Fruit fly (Drosophila melanogaster) whole organism, embryonic: ENCODE measurements around the gene CG3117.

Experiments
- Ada2b ChIP-seq: fragments of 200-800 bp; sonication (Bioruptor generic); IDR thresholded peaks from 2 replicates; pipeline ENCODE4 v1.3.6; 2022; ENCODE audit warnings: missing biosample characterization, missing genetic modification characterization
- B-H2 ChIP-seq: fragments of 200-800 bp; sonication (Bioruptor generic); optimal IDR thresholded peaks from 2 replicates; lab custom pipeline; 2018; ENCODE audit warnings: missing biosample characterization, mild to moderate bottlenecking, missing genetic modification characterization
- Bteb2 ChIP-seq: fragments of 200-800 bp; sonication (Bioruptor generic); optimal IDR thresholded peaks from 2 replicates; lab custom pipeline; 2016; ENCODE audit warnings: missing biosample characterization, missing genetic modification characterization
- CG10366 ChIP-seq: fragments of 200-800 bp; sonication (Bioruptor generic); IDR thresholded peaks from 2 replicates; pipeline ENCODE4 v1.3.6; 2022; ENCODE audit warnings: missing biosample characterization, missing genetic modification characterization
- CG10462 ChIP-seq: fragments of 200-800 bp; sonication (Bioruptor generic); optimal IDR thresholded peaks from 2 replicates; lab custom pipeline; 2016; ENCODE audit warnings: missing biosample characterization, missing genetic modification characterization
- CG10565 ChIP-seq: fragments of 200-800 bp; sonication (Bioruptor generic); optimal IDR thresholded peaks from 3 replicates; lab custom pipeline; 2016; ENCODE audit warnings: missing biosample characterization, mild to moderate bottlenecking, missing genetic modification characterization
- CG12104 ChIP-seq: fragments of 200-800 bp; sonication (Bioruptor generic); optimal IDR thresholded peaks from 3 replicates; lab custom pipeline; 2016; ENCODE audit warnings: missing biosample characterization, missing genetic modification characterization
- CG12769 ChIP-seq: fragments of 200-800 bp; sonication (Bioruptor generic); optimal IDR thresholded peaks from 2 replicates; lab custom pipeline; 2019; ENCODE audit warnings: missing biosample characterization, mild to moderate bottlenecking, missing genetic modification characterization, moderate library complexity
- CG17612 ChIP-seq: fragments of 200-800 bp; sonication (Bioruptor generic); IDR thresholded peaks from 2 replicates; pipeline ENCODE4 v1.3.6; 2022; ENCODE audit warnings: missing biosample characterization, missing genetic modification characterization
- CG17912 ChIP-seq: fragments of 200-800 bp; sonication (Bioruptor generic); optimal IDR thresholded peaks from 2 replicates; lab custom pipeline; 2018; ENCODE audit warnings: missing biosample characterization, mild to moderate bottlenecking, missing genetic modification characterization
- CG18476 ChIP-seq: fragments of 200-800 bp; sonication (Bioruptor generic); optimal IDR thresholded peaks from 2 replicates; lab custom pipeline; 2016; ENCODE audit warnings: missing biosample characterization, mild to moderate bottlenecking, missing genetic modification characterization
- CG18619 ChIP-seq: fragments of 200-800 bp; sonication (Bioruptor generic); optimal IDR thresholded peaks from 3 replicates; lab custom pipeline; 2017; ENCODE audit warnings: missing biosample characterization, mild to moderate bottlenecking, missing genetic modification characterization
- CG3163 ChIP-seq: fragments of 200-800 bp; sonication (Bioruptor generic); optimal IDR thresholded peaks from 3 replicates; lab custom pipeline; 2016; ENCODE audit warnings: missing biosample characterization, missing genetic modification characterization
- CG34376 ChIP-seq: fragments of 200-800 bp; sonication (Bioruptor generic); optimal IDR thresholded peaks from 2 replicates; lab custom pipeline; 2018; ENCODE audit warnings: missing biosample characterization, mild to moderate bottlenecking, missing genetic modification characterization
- CG3838 ChIP-seq: fragments of 200-800 bp; sonication (Bioruptor generic); optimal IDR thresholded peaks from 3 replicates; lab custom pipeline; 2016; ENCODE audit warnings: missing biosample characterization, missing genetic modification characterization
- CG4707 ChIP-seq: fragments of 200-800 bp; sonication (Bioruptor generic); optimal IDR thresholded peaks from 2 replicates; lab custom pipeline; 2018; ENCODE audit warnings: missing biosample characterization, mild to moderate bottlenecking, missing genetic modification characterization, moderate library complexity
- CG4820 ChIP-seq: fragments of 200-800 bp; sonication (Bioruptor generic); optimal IDR thresholded peaks from 3 replicates; lab custom pipeline; 2016; ENCODE audit warnings: missing biosample characterization, missing genetic modification characterization
- CG7271 ChIP-seq: fragments of 200-800 bp; sonication (Bioruptor generic); optimal IDR thresholded peaks from 2 replicates; lab custom pipeline; 2018; ENCODE audit warnings: missing biosample characterization, mild to moderate bottlenecking, missing genetic modification characterization, moderate library complexity
- CG7556 ChIP-seq: fragments of 200-800 bp; sonication (Bioruptor generic); optimal IDR thresholded peaks from 2 replicates; lab custom pipeline; 2017; ENCODE audit warnings: missing biosample characterization, mild to moderate bottlenecking, missing genetic modification characterization
- CG7839 ChIP-seq: fragments of 200-800 bp; sonication (Bioruptor generic); optimal IDR thresholded peaks from 3 replicates; lab custom pipeline; 2018; ENCODE audit warnings: missing biosample characterization, mild to moderate bottlenecking, missing genetic modification characterization, moderate library complexity
- CG8478 ChIP-seq: fragments of >200 bp; optimal IDR thresholded peaks from 2 replicates; lab custom pipeline; 2018
- CHES-1-like ChIP-seq: fragments of 200-800 bp; sonication (Bioruptor generic); optimal IDR thresholded peaks from 2 replicates; lab custom pipeline; 2016; ENCODE audit warnings: missing biosample characterization, missing genetic modification characterization
- CkIIα-i1 ChIP-seq: fragments of 200-800 bp; sonication (Bioruptor generic); IDR thresholded peaks from 2 replicates; pipeline ENCODE4 v1.3.6; 2022; ENCODE audit warnings: missing biosample characterization, missing genetic modification characterization
- Dll ChIP-seq: fragments of 200-800 bp; sonication (Bioruptor generic); IDR thresholded peaks from 4 replicates; pipeline ENCODE4 v1.3.6; 2022; ENCODE audit warnings: missing biosample characterization, missing genetic modification characterization; ENCODE audit not compliant: partially characterized antibody
- Fer1 ChIP-seq: fragments of 200-800 bp; sonication (Bioruptor generic); optimal IDR thresholded peaks from 2 replicates; lab custom pipeline; 2017; ENCODE audit warnings: missing biosample characterization, mild to moderate bottlenecking, missing genetic modification characterization
- Hr51 ChIP-seq, 2 experiments: fragments of 200-800 bp; sonication (Bioruptor generic); optimal IDR thresholded peaks; 2 replicates in 1 of 2; 3 replicates in 1 of 2; lab custom pipeline; 2016 to 2018; ENCODE audit warnings: missing biosample characterization in 2 of 2, missing genetic modification characterization in 2 of 2, mild to moderate bottlenecking in 1 of 2, moderate library complexity in 1 of 2
- Hr78 ChIP-seq, 2 experiments: fragments of 200-800 bp in 1 of 2; fragments of >200 bp in 1 of 2; sonication (Bioruptor generic) in 1 of 2; optimal IDR thresholded peaks; 2 replicates each; lab custom pipeline; 2017 to 2019; ENCODE audit warnings: missing biosample characterization in 2 of 2, missing genetic modification characterization in 2 of 2, mild to moderate bottlenecking in 1 of 2, moderate library complexity in 1 of 2
- Scr ChIP-seq: fragments of 200-800 bp; sonication (Bioruptor generic); IDR thresholded peaks from 2 replicates; pipeline ENCODE4 v1.3.6; 2022; ENCODE audit warnings: missing biosample characterization, missing genetic modification characterization; ENCODE audit not compliant: partially characterized antibody
- Xbp1 ChIP-seq: fragments of 200-800 bp; sonication (Bioruptor generic); optimal IDR thresholded peaks from 3 replicates; lab custom pipeline; 2016; ENCODE audit warnings: missing biosample characterization, mild to moderate bottlenecking, missing genetic modification characterization
- ab ChIP-seq: fragments of 200-800 bp; sonication (Bioruptor generic); optimal IDR thresholded peaks from 2 replicates; lab custom pipeline; 2016; ENCODE audit warnings: missing biosample characterization, missing genetic modification characterization
- abd-A ChIP-seq: fragments of 200-800 bp; sonication (Bioruptor generic); optimal IDR thresholded peaks from 3 replicates; lab custom pipeline; 2019; ENCODE audit warnings: missing biosample characterization, mild to moderate bottlenecking, missing genetic modification characterization, moderate library complexity
- al ChIP-seq: fragments of 200-800 bp; sonication (Bioruptor generic); IDR thresholded peaks from 2 replicates; pipeline ENCODE4 v1.3.6; 2022; ENCODE audit warnings: missing biosample characterization, missing genetic modification characterization
- aop ChIP-seq: fragments of 200-800 bp; sonication (Bioruptor generic); IDR thresholded peaks from 2 replicates; pipeline ENCODE4 v1.3.6; 2022; ENCODE audit warnings: missing biosample characterization, missing genetic modification characterization
- bsh ChIP-seq, 2 experiments: fragments of 200-800 bp; sonication (Bioruptor generic); optimal IDR thresholded peaks; 2 replicates each; lab custom pipeline; 2017 to 2018; ENCODE audit warnings: mild to moderate bottlenecking in 2 of 2, missing biosample characterization in 2 of 2, missing genetic modification characterization in 2 of 2, moderate library complexity in 1 of 2
- dpn ChIP-seq, 2 experiments: fragments of 200-800 bp; sonication (Bioruptor generic); optimal IDR thresholded peaks; 3 replicates each; lab custom pipeline; 2016; ENCODE audit warnings: missing biosample characterization in 2 of 2, missing genetic modification characterization in 2 of 2
- en ChIP-seq: fragments of 200-800 bp; sonication (Bioruptor generic); optimal IDR thresholded peaks from 2 replicates; lab custom pipeline; 2016; ENCODE audit warnings: missing biosample characterization, missing genetic modification characterization
- fd102C ChIP-seq: fragments of 200-800 bp; sonication (Bioruptor generic); optimal IDR thresholded peaks from 2 replicates; lab custom pipeline; 2018; ENCODE audit warnings: missing biosample characterization, mild to moderate bottlenecking, missing genetic modification characterization, moderate library complexity
- h ChIP-seq: fragments of >200 bp; optimal IDR thresholded peaks from 2 replicates; lab custom pipeline; 2017
- lola ChIP-seq, 3 experiments: fragments of >200 bp in 2 of 3; fragments of 200-800 bp in 1 of 3; sonication (Bioruptor generic) in 1 of 3; optimal IDR thresholded peaks; 2 replicates each; lab custom pipeline; 2017 to 2019; ENCODE audit warnings: missing biosample characterization in 3 of 3, missing genetic modification characterization in 3 of 3, mild to moderate bottlenecking in 1 of 3, moderate library complexity in 1 of 3
- mam ChIP-seq: fragments of 200-800 bp; sonication (Bioruptor generic); optimal IDR thresholded peaks from 3 replicates; lab custom pipeline; 2016; ENCODE audit warnings: missing biosample characterization, missing genetic modification characterization
- nom ChIP-seq: fragments of 200-800 bp; sonication (Bioruptor generic); optimal IDR thresholded peaks from 2 replicates; lab custom pipeline; 2017; ENCODE audit warnings: missing biosample characterization, missing genetic modification characterization, mild to moderate bottlenecking, moderate library complexity, missing genetic modification reagents
- odd ChIP-seq: fragments of 200-800 bp; sonication (Bioruptor generic); optimal IDR thresholded peaks from 2 replicates; lab custom pipeline; 2017; ENCODE audit warnings: missing biosample characterization, mild to moderate bottlenecking, missing genetic modification characterization
- phol ChIP-seq: fragments of 200-800 bp; sonication (Bioruptor generic); optimal IDR thresholded peaks from 3 replicates; lab custom pipeline; 2018; ENCODE audit warnings: missing biosample characterization, mild to moderate bottlenecking, missing genetic modification characterization, moderate library complexity
- salm ChIP-seq: fragments of 200-800 bp; sonication (Bioruptor generic); optimal IDR thresholded peaks from 2 replicates; lab custom pipeline; 2018; ENCODE audit warnings: missing biosample characterization, mild to moderate bottlenecking, missing genetic modification characterization
- sens-2 ChIP-seq: fragments of 200-800 bp; sonication (Bioruptor generic); IDR thresholded peaks from 2 replicates; pipeline ENCODE4 v1.3.6; 2022; ENCODE audit warnings: missing biosample characterization, missing genetic modification characterization
- shn ChIP-seq: fragments of 200-800 bp; sonication (Bioruptor generic); optimal IDR thresholded peaks from 3 replicates; lab custom pipeline; 2016; ENCODE audit warnings: missing biosample characterization, missing genetic modification characterization
- unc-4 ChIP-seq: fragments of 200-800 bp; sonication (Bioruptor generic); IDR thresholded peaks from 2 replicates; pipeline ENCODE4 v1.3.6; 2022; ENCODE audit warnings: missing biosample characterization, missing genetic modification characterization; ENCODE audit not compliant: partially characterized antibody
- wdn ChIP-seq: fragments of 200-800 bp; sonication (Bioruptor generic); IDR thresholded peaks from 2 replicates; pipeline ENCODE4 v1.3.6; 2022; ENCODE audit warnings: missing biosample characterization, missing genetic modification characterization
- yki ChIP-seq: fragments of >200 bp; optimal IDR thresholded peaks from 3 replicates; lab custom pipeline; 2018
- zen2 ChIP-seq: fragments of 200-800 bp; sonication (Bioruptor generic); IDR thresholded peaks from 3 replicates; pipeline ENCODE4 v1.3.6; 2022; ENCODE audit warnings: missing biosample characterization, missing genetic modification characterization; ENCODE audit not compliant: partially characterized antibody

The CG3117 gene

DNA sequence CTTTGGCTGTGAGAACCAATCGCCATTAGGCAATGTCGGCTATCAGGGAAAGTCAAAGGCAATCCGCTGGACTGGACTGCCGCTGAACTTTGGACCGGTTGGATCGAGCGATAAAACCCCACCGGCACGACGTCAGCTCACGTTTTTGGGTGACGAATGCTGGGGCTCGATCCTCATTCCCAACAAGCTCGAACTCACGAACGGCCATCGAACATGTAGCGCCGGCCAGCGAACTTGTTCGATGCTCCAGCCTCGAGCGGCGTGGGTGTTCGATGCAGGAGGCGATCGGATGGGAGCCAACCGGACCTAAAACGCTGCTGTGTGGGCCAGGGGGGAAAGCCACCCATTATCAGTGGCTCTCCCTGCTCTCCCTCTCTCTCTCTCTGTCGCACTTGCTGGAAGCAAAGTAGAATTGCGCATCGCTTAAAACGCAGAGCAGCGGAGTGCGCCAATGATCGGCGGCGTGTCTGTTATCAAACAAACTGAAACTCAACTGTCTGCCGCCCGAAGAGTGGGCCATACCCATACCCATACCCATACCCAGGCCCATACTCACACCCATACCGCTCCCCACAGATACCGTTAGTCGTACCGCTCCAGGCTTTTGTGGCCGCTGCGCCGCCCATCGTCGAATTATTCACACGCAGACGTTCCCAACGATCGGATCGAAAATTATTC, 42.2 kb downstream of the CG3117 start, which contains the start of gene daw (continued):
- TF ChIP-seq Bteb2 (GFP tag; lab: Kevin White, UChicago) (no peak), al (GFP tag; lab: Robert Waterston, UW) (no peak), CG4707 (no peak), CG18619 (GFP tag; lab: Kevin White, UChicago) (no peak), h (lab: Kevin White, UChicago) (no peak), dpn (GFP tag; optimal IDR thresholded peaks at IDR 0.05; lab: Kevin White, UChicago) (no peak), CG7271 (tag; lab: Kevin White, UChicago) (no peak), CG12769 (peak; percentile 68), phol (tag; lab: Kevin White, UChicago) (no peak), Hr78 (GFP tag; optimal IDR thresholded peaks at IDR 0.05; lab: Kevin White, UChicago) (peak in 1 of 2 experiments; percentile 23), Scr (GFP tag; lab: Robert Waterston, UW) (no peak), ab (no peak), CG7556 (no peak), CG3163 (GFP tag; lab: Kevin White, UChicago) (no peak), zen2 (GFP tag; lab: Robert Waterston, UW) (no peak), B-H2 (GFP tag; lab: Kevin White, UChicago) (no peak), sens-2 (GFP tag; lab: Robert Waterston, UW) (no peak), CG7839 (tag; lab: Kevin White, UChicago) (no peak), unc-4 (GFP tag; lab: Robert Waterston, UW) (no peak), CG10366 (GFP tag; lab: Robert Waterston, UW) (no peak), lola (GFP tag; optimal IDR thresholded peaks at IDR 0.05; lab: Kevin White, UChicago) (no peak), odd (GFP tag; lab: Kevin White, UChicago) (no peak), Dll (GFP tag; lab: Robert Waterston, UW) (no peak), Fer1 (GFP tag; lab: Kevin White, UChicago) (no peak), CG34376 (GFP tag; lab: Kevin White, UChicago) (peak; percentile 85), shn (GFP tag; lab: Kevin White, UChicago) (no peak), CG10565 (GFP tag; lab: Kevin White, UChicago) (no peak), aop (GFP tag; lab: Robert Waterston, UW) (peak; percentile 39; the same call in 1 of the 2 replicates), CG17612 (no peak), fd102C (GFP tag; lab: Kevin White, UChicago) (no peak), mam (GFP tag; lab: Kevin White, UChicago) (no peak), Hr51 (GFP tag; optimal IDR thresholded peaks at IDR 0.05; lab: Kevin White, UChicago) (no peak), en (GFP tag; lab: Kevin White, UChicago) (no peak), Xbp1 (GFP tag; lab: Kevin White, UChicago) (no peak), CG12104 (GFP tag; lab: Kevin White, UChicago) (no peak), CkIIα-i1 (GFP tag; lab: Robert Waterston, UW) (no peak), CG17912 (GFP tag; lab: Kevin White, UChicago) (no peak)

DNA sequence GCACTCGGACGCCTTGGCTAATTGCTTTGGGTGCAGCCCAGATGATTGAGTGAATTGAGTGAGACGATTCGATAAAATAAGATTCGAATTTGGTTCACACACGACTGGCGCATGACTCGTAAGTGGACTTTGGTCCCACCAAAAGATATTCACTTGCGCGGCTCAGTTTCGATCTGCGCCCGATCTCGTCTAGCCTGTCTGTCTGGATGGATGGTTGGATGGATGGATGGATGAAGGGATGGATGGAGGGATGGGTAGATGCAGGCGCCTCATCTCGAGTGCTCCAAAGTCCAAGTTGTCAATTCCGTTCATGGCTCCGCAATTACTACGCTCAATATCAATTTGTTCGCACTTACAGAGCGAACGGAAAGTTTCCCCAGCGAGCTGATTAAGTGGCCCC, 44.5 kb downstream of the CG3117 start:
- TF ChIP-seq CG8478 (lab: Kevin White, UChicago) (no peak), Bteb2 (GFP tag; lab: Kevin White, UChicago) (no peak), CG10462 (no peak), CG3838 (GFP tag; lab: Kevin White, UChicago) (no peak), CG18476 (GFP tag; lab: Kevin White, UChicago) (no peak), Ada2b (GFP tag; lab: Robert Waterston, UW) (no peak), salm (no peak), yki (lab: Kevin White, UChicago) (no peak), nom (peak; percentile 96), CG4820 (no peak), wdn (GFP tag; lab: Robert Waterston, UW) (no peak), phol (tag; lab: Kevin White, UChicago) (no peak), bsh (GFP tag; optimal IDR thresholded peaks at IDR 0.05; lab: Kevin White, UChicago) (peak in 1 of 2 experiments; percentile 69), abd-A (tag; lab: Kevin White, UChicago) (no peak), CHES-1-like (GFP tag; lab: Kevin White, UChicago) (no peak)
